Worm (Caenorhabditis elegans) whole organism, mixed stage, embryonic: Measurements from ENCODE around the gene nhr-198.

Experiments
- M03D4.4 ChIP-seq: sonication (generic microtip); optimal IDR thresholded peaks from 2 replicates; lab custom pipeline; 2017; ENCODE audit warnings: mild to moderate bottlenecking, missing genetic modification characterization, missing compliant biosample characterization
- bed-3 ChIP-seq: fragments of 200-800 bp; sonication (Bioruptor generic); optimal IDR thresholded peaks from 3 replicates; lab custom pipeline; 2018; ENCODE audit warnings: mild to moderate bottlenecking, missing genetic modification characterization, moderate library complexity, missing compliant biosample characterization
- ceh-39 ChIP-seq: fragments of 150-350 bp; optimal IDR thresholded peaks from 2 replicates; lab custom pipeline; 2014; ENCODE audit warnings: missing biosample characterization, missing genetic modification characterization
- ceh-43 ChIP-seq: fragments of 200-800 bp; sonication (Bioruptor generic); optimal IDR thresholded peaks from 2 replicates; lab custom pipeline; 2018; ENCODE audit warnings: mild to moderate bottlenecking, missing genetic modification characterization, moderate library complexity, missing compliant biosample characterization
- ces-1 ChIP-seq: fragments of 150-350 bp; optimal IDR thresholded peaks from 2 replicates; lab custom pipeline; 2014; ENCODE audit warnings: missing biosample characterization, missing genetic modification reagents, missing genetic modification characterization
- cnd-1 ChIP-seq: fragments of 200-800 bp; sonication (Bioruptor generic); optimal IDR thresholded peaks from 2 replicates; lab custom pipeline; 2018; ENCODE audit warnings: mild to moderate bottlenecking, missing genetic modification characterization, missing compliant biosample characterization
- drap-1 ChIP-seq: fragments of 200-800 bp; sonication (Bioruptor generic); optimal IDR thresholded peaks from 3 replicates; lab custom pipeline; 2018; ENCODE audit warnings: mild to moderate bottlenecking, missing genetic modification characterization, missing compliant biosample characterization
- elt-1 ChIP-seq: sonication (generic microtip); optimal IDR thresholded peaks from 2 replicates; lab custom pipeline; 2017; ENCODE audit warnings: missing genetic modification characterization, mild to moderate bottlenecking, missing compliant biosample characterization, antibody characterized with exemption, moderate library complexity, borderline replicate concordance; ENCODE audit not compliant: insufficient read depth
- elt-3 ChIP-seq: fragments of 150-350 bp; optimal IDR thresholded peaks from 2 replicates; lab custom pipeline; 2014; ENCODE audit warnings: missing biosample characterization, missing genetic modification characterization
- flh-1 ChIP-seq: fragments of 200-800 bp; sonication (Bioruptor generic); optimal IDR thresholded peaks from 2 replicates; lab custom pipeline; 2018; ENCODE audit warnings: mild to moderate bottlenecking, missing genetic modification characterization, moderate library complexity, missing compliant biosample characterization
- hlh-1 ChIP-seq: fragments of 150-350 bp; optimal IDR thresholded peaks from 2 replicates; lab custom pipeline; 2014; ENCODE audit warnings: missing biosample characterization, missing genetic modification reagents, missing genetic modification characterization
- lin-13 ChIP-seq: fragments of 150-350 bp; optimal IDR thresholded peaks from 2 replicates; lab custom pipeline; 2014; ENCODE audit warnings: missing biosample characterization, missing genetic modification characterization
- lin-32 ChIP-seq: fragments of 200-800 bp; sonication (Bioruptor generic); optimal IDR thresholded peaks from 2 replicates; lab custom pipeline; 2018; ENCODE audit warnings: mild to moderate bottlenecking, missing genetic modification characterization, missing compliant biosample characterization
- lsy-2 ChIP-seq: fragments of 150-350 bp; optimal IDR thresholded peaks from 2 replicates; lab custom pipeline; 2014; ENCODE audit warnings: missing biosample characterization, missing genetic modification characterization
- mab-5 ChIP-seq: fragments of 150-350 bp; optimal IDR thresholded peaks from 2 replicates; lab custom pipeline; 2014; ENCODE audit warnings: missing biosample characterization, missing genetic modification characterization
- mep-1 ChIP-seq: fragments of 150-350 bp; optimal IDR thresholded peaks from 2 replicates; lab custom pipeline; 2017; ENCODE audit warnings: missing biosample characterization, missing genetic modification reagents, missing genetic modification characterization, inconsistent platforms
- mls-2 ChIP-seq: sonication (generic microtip); optimal IDR thresholded peaks from 2 replicates; lab custom pipeline; 2016; ENCODE audit warnings: mild to moderate bottlenecking, missing genetic modification characterization, moderate library complexity, missing compliant biosample characterization
- nhr-12 ChIP-seq: fragments of 150-350 bp; optimal IDR thresholded peaks from 2 replicates; lab custom pipeline; 2014; ENCODE audit warnings: missing biosample characterization, missing genetic modification characterization
- nhr-2 ChIP-seq: fragments of 150-350 bp; optimal IDR thresholded peaks from 2 replicates; lab custom pipeline; 2014; ENCODE audit warnings: missing biosample characterization, missing genetic modification characterization
- nhr-237 ChIP-seq: fragments of 150-350 bp; optimal IDR thresholded peaks from 2 replicates; lab custom pipeline; 2014; ENCODE audit warnings: missing biosample characterization, missing genetic modification characterization
- nhr-28 ChIP-seq: fragments of 150-350 bp; optimal IDR thresholded peaks from 2 replicates; lab custom pipeline; 2014; ENCODE audit warnings: missing biosample characterization, missing genetic modification characterization
- nhr-76 ChIP-seq: sonication (generic microtip); optimal IDR thresholded peaks from 2 replicates; lab custom pipeline; 2017; ENCODE audit warnings: missing biosample characterization, missing genetic modification characterization
- pha-4 ChIP-seq: fragments of 150-350 bp; optimal IDR thresholded peaks from 2 replicates; lab custom pipeline; 2018; ENCODE audit warnings: missing biosample characterization, missing genetic modification reagents, missing genetic modification characterization
- sem-2 ChIP-seq: fragments of 200-800 bp; sonication (Bioruptor generic); optimal IDR thresholded peaks from 2 replicates; lab custom pipeline; 2018; ENCODE audit warnings: mild to moderate bottlenecking, missing genetic modification characterization, missing compliant biosample characterization
- snpc-4 ChIP-seq: fragments of 150-350 bp; optimal IDR thresholded peaks from 2 replicates; lab custom pipeline; 2014; ENCODE audit warnings: missing biosample characterization, missing genetic modification characterization
- tbx-8 ChIP-seq: fragments of 200-800 bp; sonication (Bioruptor generic); optimal IDR thresholded peaks from 2 replicates; lab custom pipeline; 2018; ENCODE audit warnings: mild to moderate bottlenecking, missing genetic modification characterization, moderate library complexity, missing compliant biosample characterization
- unc-39 ChIP-seq: fragments of 150-350 bp; optimal IDR thresholded peaks from 2 replicates; lab custom pipeline; 2014; ENCODE audit warnings: missing biosample characterization, missing genetic modification characterization
- unc-62 ChIP-seq: fragments of 150-350 bp; optimal IDR thresholded peaks from 2 replicates; lab custom pipeline; 2014; ENCODE audit warnings: missing biosample characterization, missing genetic modification reagents, missing genetic modification characterization
- zip-8 ChIP-seq: fragments of 150-350 bp; optimal IDR thresholded peaks from 2 replicates; lab custom pipeline; 2014; ENCODE audit warnings: missing biosample characterization, missing genetic modification characterization
- ztf-11 ChIP-seq: fragments of 150-350 bp; optimal IDR thresholded peaks from 2 replicates; lab custom pipeline; 2014; ENCODE audit warnings: missing biosample characterization, missing genetic modification characterization

Gene nhr-198

ce11 chrV:15710401-15710800, 16.6 kb downstream of the nhr-198 start, which contains the start of gene Y6E2A.1:
Gene Y6E2A.1 (minus strand): TSS chrV:15710501.
- TF ChIP-seq elt-1, result no peak
- no peak for TF ChIP-seq ces-1 (GFP tag; lab: Kevin White, UChicago)

DNA sequence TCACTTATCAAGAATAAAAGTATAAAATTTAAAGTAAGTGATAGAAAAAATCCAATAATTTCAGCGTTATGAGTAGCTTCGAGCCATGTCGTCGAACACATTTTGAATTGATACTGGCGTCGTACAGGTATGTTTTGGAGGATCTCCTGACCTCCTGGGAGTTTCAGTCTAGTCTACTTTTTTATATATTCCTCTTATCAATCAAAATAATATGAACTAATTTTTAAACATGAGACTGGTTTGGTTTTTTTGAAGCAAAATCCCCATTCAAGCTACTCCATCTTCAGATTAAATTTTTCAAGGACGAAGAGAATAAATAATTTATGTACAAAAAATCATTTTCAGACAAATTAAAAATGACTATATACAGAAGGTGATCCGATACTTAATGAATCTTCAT, 18.1 kb downstream of the nhr-198 start, which contains the start of gene str-101:
str-101 (minus strand) TSS at position 101 of the 400 bp plus-strand sequence.
- TF ChIP-seq nhr-28 (tag; lab: Kevin White, UChicago) (no peak), sem-2 (GFP tag; lab: Kevin White, UChicago) (no peak), ztf-11 (tag; lab: Kevin White, UChicago) (no peak), lsy-2 (no peak), mep-1 (tag; lab: Kevin White, UChicago) (no peak)

- TF ChIP-seq sem-2 (GFP tag; lab: Kevin White, UChicago), result no peak
Observed at ce11 chrV:15712385-15712784, 18.6 kb downstream of the nhr-198 start.

DNA sequence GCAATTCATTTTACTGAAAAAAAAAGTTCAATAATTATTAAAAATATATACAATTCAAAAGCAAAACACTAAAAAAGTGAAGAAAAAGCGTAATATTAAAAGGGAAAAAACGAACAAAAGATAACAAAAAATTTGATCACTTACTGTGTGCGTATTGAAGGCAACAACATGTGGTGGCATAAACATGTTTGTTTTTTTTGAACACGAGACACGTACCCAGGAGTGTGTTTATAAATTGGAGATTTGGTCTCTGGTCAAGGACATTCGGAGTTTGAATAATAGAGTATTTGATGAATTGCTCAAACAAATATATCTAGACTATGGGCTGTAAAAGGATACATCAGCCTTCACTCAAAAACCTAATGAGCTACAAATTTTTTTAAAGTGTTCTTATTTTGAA, 21.8 kb downstream of the nhr-198 start:
- TF ChIP-seq ces-1 (GFP tag; lab: Kevin White, UChicago) (no peak), mep-1 (tag; lab: Kevin White, UChicago) (no peak), hlh-1 (no peak), ceh-43 (GFP tag; lab: Kevin White, UChicago) (no peak), M03D4.4 (no peak), nhr-2 (no peak), sem-2 (GFP tag; lab: Kevin White, UChicago) (no peak), mls-2 (no peak), drap-1 (no peak), ztf-11 (tag; lab: Kevin White, UChicago) (no peak), ceh-39 (tag; lab: Kevin White, UChicago) (no peak), tbx-8 (GFP tag; lab: Kevin White, UChicago) (no peak), lin-13 (tag; lab: Kevin White, UChicago) (no peak), nhr-28 (tag; lab: Kevin White, UChicago) (no peak), pha-4 (no peak), lsy-2 (no peak), snpc-4 (tag; lab: Kevin White, UChicago) (no peak), zip-8 (tag; lab: Kevin White, UChicago) (no peak), nhr-76 (tag; lab: Kevin White, UChicago) (no peak), elt-1 (no peak)

DNA sequence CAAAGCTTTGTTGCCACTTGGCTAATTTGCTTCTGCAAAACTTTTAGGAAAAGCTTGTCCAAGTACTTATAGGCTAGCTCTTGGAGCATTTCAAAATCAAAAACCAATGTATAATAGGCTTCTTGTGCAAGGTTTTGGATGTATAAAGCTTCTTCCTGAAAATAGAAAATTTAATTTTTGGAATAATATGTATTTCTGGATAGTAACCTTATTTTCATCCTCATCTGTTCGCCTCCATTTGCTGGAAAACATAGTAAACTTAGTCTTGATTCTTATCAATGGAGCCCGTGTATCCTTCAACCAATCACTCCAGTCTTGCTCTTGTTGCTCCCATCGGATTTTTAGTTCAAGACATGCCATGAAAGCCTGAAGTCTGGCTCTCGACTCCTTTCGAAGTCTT, 22.9 kb downstream of the nhr-198 start, which contains the start of gene Y6E2A.4:
Y6E2A.4 (minus strand) TSS at position 101 of the 400 bp plus-strand sequence.
- TF ChIP-seq ceh-43 (GFP tag; lab: Kevin White, UChicago) (no peak), elt-3 (tag; lab: Kevin White, UChicago) (no peak), sem-2 (GFP tag; lab: Kevin White, UChicago) (no peak), unc-39 (tag; lab: Kevin White, UChicago) (no peak), pha-4 (no peak)

DNA sequence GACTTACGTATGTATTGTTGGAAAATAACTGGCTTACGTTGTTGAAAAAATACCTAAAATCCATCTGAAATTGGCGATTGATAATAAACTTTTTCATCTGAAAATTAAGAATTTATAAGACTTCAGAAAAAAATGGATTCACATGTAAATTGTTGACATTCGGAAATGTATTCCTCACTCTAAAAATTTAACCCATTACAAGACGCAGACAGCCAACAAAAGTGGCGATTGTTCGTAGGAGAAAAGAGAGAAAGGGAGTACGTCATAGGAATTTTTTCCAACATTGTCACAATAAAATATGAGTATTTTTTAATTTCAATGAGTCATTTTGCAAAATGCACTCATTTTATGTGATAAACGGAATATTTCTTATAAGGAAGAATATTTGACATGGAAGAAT, 24.8 kb downstream of the nhr-198 start, which contains the start of gene Y6E2A.5:
Y6E2A.5 (minus strand) TSS at position 101 of the 400 bp plus-strand sequence.
- TF ChIP-seq flh-1 (GFP tag; lab: Kevin White, UChicago) (no peak), ces-1 (GFP tag; lab: Kevin White, UChicago) (no peak), nhr-12 (tag; lab: Kevin White, UChicago) (no peak), ceh-43 (GFP tag; lab: Kevin White, UChicago) (no peak), bed-3 (GFP tag; lab: Kevin White, UChicago) (no peak), elt-3 (tag; lab: Kevin White, UChicago) (no peak), hlh-1 (no peak), unc-62 (no peak), mep-1 (tag; lab: Kevin White, UChicago) (no peak), unc-39 (tag; lab: Kevin White, UChicago) (no peak), mab-5 (no peak), nhr-237 (no peak), sem-2 (GFP tag; lab: Kevin White, UChicago) (no peak), lin-32 (GFP tag; lab: Kevin White, UChicago) (no peak), ceh-39 (tag; lab: Kevin White, UChicago) (no peak), elt-1 (no peak), cnd-1 (no peak)
